Fruit fly (Drosophila melanogaster): ENCODE data around the gene Cdk12.

The Cdk12 gene

dm6 chr3L:21483837-21484236 is 32.3 kb upstream of the Cdk12 start (continued):
- TF ChIP-seq CG12659 (GFP tag; optimal IDR thresholded peaks at IDR 0.05) (peak; percentile 58), Rx (GFP tag; IDR thresholded peaks at IDR 0.05) (no peak), CG10654 (GFP tag; optimal IDR thresholded peaks at IDR 0.05) (peak; percentile 13), Usf (GFP tag; optimal IDR thresholded peaks at IDR 0.05) (no peak), CG12219 (GFP tag; optimal IDR thresholded peaks at IDR 0.05) (no peak), CG16863 (GFP tag; optimal IDR thresholded peaks at IDR 0.05) (no peak), CG43689 (GFP tag; IDR thresholded peaks at IDR 0.05) (no peak), Dp (GFP tag; optimal IDR thresholded peaks at IDR 0.05) (peak; percentile 46), tna (GFP tag; IDR thresholded peaks at IDR 0.05; ENCODE audit: partially characterized antibody) (peak; percentile 13; the same call in 1 of the 2 replicates), ci (GFP tag; IDR thresholded peaks at IDR 0.05) (peak; percentile 71; the same call in 2 of the 3 replicates), CG16813 (GFP tag; IDR thresholded peaks at IDR 0.05; ENCODE audit: partially characterized antibody) (no peak), CG10274 (GFP tag; optimal IDR thresholded peaks at IDR 0.05) (no peak), CG34422 (GFP tag; IDR thresholded peaks at IDR 0.05) (no peak; the same call in 2 of the 3 replicates), cg (GFP tag; optimal IDR thresholded peaks at IDR 0.05) (no peak), CG3163 (GFP tag; optimal IDR thresholded peaks at IDR 0.05) (peak; percentile 87), btn (GFP tag; optimal IDR thresholded peaks at IDR 0.05) (no peak), CG9215 (GFP tag; IDR thresholded peaks at IDR 0.05) (no peak), dati (GFP tag; IDR thresholded peaks at IDR 0.05) (no peak)

- TF ChIP-seq CG6791 (GFP tag; IDR thresholded peaks at IDR 0.05; ENCODE audit: partially characterized antibody) = 0 out of 3 replicates have a peak, but pooled peaks have one; percentile 11
- 0 out of 2 replicates have a peak, but pooled peaks have one; percentile 23 for TF ChIP-seq Drgx (GFP tag; IDR thresholded peaks at IDR 0.05)
- TF ChIP-seq Ada2b (GFP tag; IDR thresholded peaks at IDR 0.05) = 0 out of 2 replicates have a peak, but pooled peaks have one; percentile 17
- peak; percentile 33; the same call in 1 of the 3 replicates for TF ChIP-seq row (GFP tag; IDR thresholded peaks at IDR 0.05)
Observed at dm6 chr3L:21485371-21485770, 30.7 kb upstream of the Cdk12 start.

dm6 chr3L:21490486-21490885 is 25.6 kb upstream of the Cdk12 start, which contains the start of gene Neu2:
Gene Neu2 (minus strand): TSS chr3L:21490586.
- no peak for TF ChIP-seq CG3995 (GFP tag; optimal IDR thresholded peaks at IDR 0.05)
- TF ChIP-seq MTF-1 (GFP tag; optimal IDR thresholded peaks at IDR 0.05; ENCODE audit: borderline replicate concordance) = no peak
- TF ChIP-seq Neu2 (GFP tag; optimal IDR thresholded peaks at IDR 0.05; ENCODE audit: borderline replicate concordance) = peak; percentile 9
- no peak for TF ChIP-seq maf-S (GFP tag; optimal IDR thresholded peaks at IDR 0.05)

- TF ChIP-seq Atf6 (GFP tag; IDR thresholded peaks at IDR 0.05) = no peak
- no peak for TF ChIP-seq Nf-YA (GFP tag; IDR thresholded peaks at IDR 0.05)
- TF ChIP-seq nerfin-1 (tag; optimal IDR thresholded peaks at IDR 0.05) = peak; percentile 33
- no peak for TF ChIP-seq Drgx (GFP tag; IDR thresholded peaks at IDR 0.05)
- TF ChIP-seq bigmax (GFP tag; optimal IDR thresholded peaks at IDR 0.05) = no peak
- TF ChIP-seq gcm (GFP tag; optimal IDR thresholded peaks at IDR 0.05) = no peak
- peak; percentile 55 for TF ChIP-seq MESR4 (GFP tag; optimal IDR thresholded peaks at IDR 0.05)
- TF ChIP-seq Lpt (GFP tag; optimal IDR thresholded peaks at IDR 0.05) = no peak
- no peak for TF ChIP-seq pan (optimal IDR thresholded peaks at IDR 0.05)
- no peak for TF ChIP-seq pan (GFP tag; optimal IDR thresholded peaks at IDR 0.05 in 1 of 2, IDR thresholded peaks at IDR 0.05 in 1 of 2)
- TF ChIP-seq Ravus (GFP tag; IDR thresholded peaks at IDR 0.05) = no peak
- TF ChIP-seq jing (GFP tag; optimal IDR thresholded peaks at IDR 0.05) = no peak
- no peak for TF ChIP-seq crc (GFP tag; optimal IDR thresholded peaks at IDR 0.05)
- peak; percentile 43 for TF ChIP-seq CG3995 (GFP tag; optimal IDR thresholded peaks at IDR 0.05)
- TF ChIP-seq CG18011 (GFP tag; optimal IDR thresholded peaks at IDR 0.05) = no peak
- TF ChIP-seq crp (GFP tag; optimal IDR thresholded peaks at IDR 0.05) = no peak
- no peak for TF ChIP-seq CG4820 (GFP tag; optimal IDR thresholded peaks at IDR 0.05)
- TF ChIP-seq CG17385 (GFP tag; optimal IDR thresholded peaks at IDR 0.05) = no peak
- TF ChIP-seq Rx (GFP tag; IDR thresholded peaks at IDR 0.05) = no peak
- no peak for TF ChIP-seq CG9876 (GFP tag; optimal IDR thresholded peaks at IDR 0.05)
- peak; percentile 72 for TF ChIP-seq stwl (tag; optimal IDR thresholded peaks at IDR 0.05)
- no peak for TF ChIP-seq CG4328 (GFP tag; optimal IDR thresholded peaks at IDR 0.05)
- TF ChIP-seq CG9797 (GFP tag; optimal IDR thresholded peaks at IDR 0.05) = peak; percentile 55
Observed at dm6 chr3L:21492723-21493316, 23.3 kb upstream of the Cdk12 start, which contains the start of the genes CG7202 and CG7519. Gene CG7202 (minus strand): TSS chr3L:21492773. Gene CG7519 (plus strand): TSS chr3L:21493083.

Measured in whole organism, embryonic.